Fruit fly (Drosophila melanogaster) whole organism, embryonic: ENCODE results near the gene att-ORFB.

Source experiments
- Atf6 ChIP-seq: fragments of 200-800 bp; sonication (Bioruptor generic); IDR thresholded peaks from 2 replicates; pipeline ENCODE4 v1.3.6; 2022; ENCODE audit warnings: missing biosample characterization, missing genetic modification characterization
- CG1024 ChIP-seq: fragments of 200-800 bp; sonication (Bioruptor generic); IDR thresholded peaks from 2 replicates; pipeline ENCODE4 v1.3.6; 2022; ENCODE audit warnings: missing biosample characterization, missing genetic modification characterization
- CG10267 ChIP-seq: fragments of 200-800 bp; sonication (Bioruptor generic); optimal IDR thresholded peaks from 2 replicates; lab custom pipeline; 2018; ENCODE audit warnings: missing biosample characterization, mild to moderate bottlenecking, missing genetic modification characterization, moderate library complexity
- CG12155 ChIP-seq: fragments of 200-800 bp; sonication (Bioruptor generic); optimal IDR thresholded peaks from 3 replicates; lab custom pipeline; 2016; ENCODE audit warnings: missing biosample characterization, missing genetic modification characterization
- CG14860 ChIP-seq: fragments of 200-800 bp; sonication (Bioruptor generic); IDR thresholded peaks from 3 replicates; pipeline ENCODE4 v1.3.6; 2022; ENCODE audit warnings: missing biosample characterization, missing genetic modification characterization; ENCODE audit not compliant: partially characterized antibody
- CG15601 ChIP-seq: fragments of 200-800 bp; sonication (Bioruptor generic); optimal IDR thresholded peaks from 3 replicates; lab custom pipeline; 2019; ENCODE audit warnings: missing biosample characterization, mild to moderate bottlenecking, missing genetic modification characterization, moderate library complexity
- CG17186 ChIP-seq: fragments of 200-800 bp; sonication (Bioruptor generic); optimal IDR thresholded peaks from 3 replicates; lab custom pipeline; 2017; ENCODE audit warnings: missing biosample characterization, missing genetic modification reagents, missing genetic modification characterization
- CG17829 ChIP-seq: fragments of 200-800 bp; optimal IDR thresholded peaks from 2 replicates; lab custom pipeline; 2019; ENCODE audit warnings: missing biosample characterization, mild to moderate bottlenecking, missing genetic modification characterization, moderate library complexity
- CG18262 ChIP-seq: fragments of 200-800 bp; optimal IDR thresholded peaks from 3 replicates; lab custom pipeline; 2019; ENCODE audit warnings: missing biosample characterization, mild to moderate bottlenecking, missing genetic modification characterization, moderate library complexity
- CG30020 ChIP-seq: fragments of 200-800 bp; optimal IDR thresholded peaks from 2 replicates; lab custom pipeline; 2019; ENCODE audit warnings: missing biosample characterization, mild to moderate bottlenecking, missing genetic modification characterization, moderate library complexity
- CG32532 ChIP-seq: fragments of 200-800 bp; sonication (Bioruptor generic); IDR thresholded peaks from 2 replicates; pipeline ENCODE4 v1.3.6; 2022; ENCODE audit warnings: missing biosample characterization, missing genetic modification characterization
- CG34422 ChIP-seq: fragments of 200-800 bp; sonication (Bioruptor generic); IDR thresholded peaks from 3 replicates; pipeline ENCODE4 v1.3.6; 2022; ENCODE audit warnings: missing biosample characterization, missing genetic modification characterization
- CG5953 ChIP-seq: fragments of 200-800 bp; sonication (Bioruptor generic); IDR thresholded peaks from 2 replicates; pipeline ENCODE4 v1.3.6; 2022; ENCODE audit warnings: missing biosample characterization, missing genetic modification characterization
- CG6689 ChIP-seq: fragments of 200-800 bp; sonication (Bioruptor generic); IDR thresholded peaks from 2 replicates; pipeline ENCODE4 v1.3.6; 2022; ENCODE audit warnings: missing biosample characterization, missing genetic modification characterization
- CG8924 ChIP-seq: fragments of 200-800 bp; optimal IDR thresholded peaks from 3 replicates; lab custom pipeline; 2019; ENCODE audit warnings: missing biosample characterization, mild to moderate bottlenecking, missing genetic modification characterization, moderate library complexity
- D ChIP-seq, 2 experiments: fragments of 200-800 bp in 1 of 2; fragments of >200 bp in 1 of 2; sonication (Bioruptor generic) in 1 of 2; optimal IDR thresholded peaks; 2 replicates in 1 of 2; 3 replicates in 1 of 2; lab custom pipeline; 2017; ENCODE audit warnings: mild to moderate bottlenecking in 1 of 2, missing biosample characterization in 1 of 2, missing genetic modification characterization in 1 of 2, missing genetic modification reagents in 1 of 2
- Ets65A ChIP-seq: fragments of 200-800 bp; sonication (Bioruptor generic); peaks from one replicate; lab custom pipeline; 2016; ENCODE audit warnings: missing biosample characterization, missing genetic modification characterization
- HLH54F ChIP-seq: fragments of 200-800 bp; sonication (Bioruptor generic); optimal IDR thresholded peaks from 3 replicates; lab custom pipeline; 2016; ENCODE audit warnings: missing biosample characterization, missing genetic modification characterization
- HLHmδ ChIP-seq: fragments of 200-800 bp; sonication (Bioruptor generic); optimal IDR thresholded peaks from 2 replicates; lab custom pipeline; 2018; ENCODE audit warnings: missing biosample characterization, mild to moderate bottlenecking, missing genetic modification characterization, moderate library complexity
- Hsf ChIP-seq: fragments of 200-800 bp; sonication (Bioruptor generic); optimal IDR thresholded peaks from 3 replicates; lab custom pipeline; 2016; ENCODE audit warnings: missing biosample characterization, missing genetic modification characterization
- MBD-R2 ChIP-seq: fragments of 200-800 bp; sonication (Bioruptor generic); IDR thresholded peaks from 2 replicates; pipeline ENCODE4 v1.3.6; 2022; ENCODE audit warnings: missing biosample characterization, missing genetic modification characterization
- Med ChIP-seq: fragments of 200-800 bp; sonication (Bioruptor generic); peaks from one replicate; lab custom pipeline; 2016; ENCODE audit warnings: missing biosample characterization, missing genetic modification characterization, mild to moderate bottlenecking, inconsistent platforms, moderate library complexity
- Nf-YC ChIP-seq: fragments of 200-800 bp; optimal IDR thresholded peaks from 3 replicates; lab custom pipeline; 2019; ENCODE audit warnings: missing biosample characterization, mild to moderate bottlenecking, missing genetic modification characterization, moderate library complexity
- Scr ChIP-seq: fragments of 200-800 bp; sonication (Bioruptor generic); IDR thresholded peaks from 2 replicates; pipeline ENCODE4 v1.3.6; 2022; ENCODE audit warnings: missing biosample characterization, missing genetic modification characterization; ENCODE audit not compliant: partially characterized antibody
- Side ChIP-seq: fragments of 200-800 bp; sonication (Bioruptor generic); optimal IDR thresholded peaks from 2 replicates; lab custom pipeline; 2016; ENCODE audit warnings: missing biosample characterization, missing genetic modification characterization
- Six4 ChIP-seq: fragments of 200-800 bp; sonication (Bioruptor generic); optimal IDR thresholded peaks from 2 replicates; lab custom pipeline; 2016; ENCODE audit warnings: missing biosample characterization, missing genetic modification characterization
- Spps ChIP-seq: fragments of 200-800 bp; sonication (Bioruptor generic); optimal IDR thresholded peaks from 2 replicates; lab custom pipeline; 2018; ENCODE audit warnings: missing biosample characterization, mild to moderate bottlenecking, missing genetic modification characterization
- YL-1 ChIP-seq: fragments of 200-800 bp; sonication (Bioruptor generic); optimal IDR thresholded peaks from 3 replicates; lab custom pipeline; 2017; ENCODE audit warnings: missing biosample characterization, mild to moderate bottlenecking, missing genetic modification characterization
- chn ChIP-seq: fragments of 200-800 bp; sonication (Bioruptor generic); optimal IDR thresholded peaks from 2 replicates; lab custom pipeline; 2016; ENCODE audit warnings: missing biosample characterization, missing genetic modification characterization
- crp ChIP-seq, 2 experiments: fragments of 200-800 bp; sonication (Bioruptor generic); optimal IDR thresholded peaks; 2 replicates in 1 of 2; 3 replicates in 1 of 2; lab custom pipeline; 2017; ENCODE audit warnings: missing biosample characterization in 2 of 2, missing genetic modification characterization in 2 of 2, mild to moderate bottlenecking in 1 of 2, moderate library complexity in 1 of 2
- danr ChIP-seq: fragments of 200-800 bp; sonication (Bioruptor generic); IDR thresholded peaks from 2 replicates; pipeline ENCODE4 v1.3.6; 2022; ENCODE audit warnings: missing biosample characterization, missing genetic modification characterization
- dpn ChIP-seq, 2 experiments: fragments of 200-800 bp; sonication (Bioruptor generic); optimal IDR thresholded peaks; 3 replicates each; lab custom pipeline; 2016; ENCODE audit warnings: missing biosample characterization in 2 of 2, missing genetic modification characterization in 2 of 2
- ftz-f1 ChIP-seq: fragments of 200-800 bp; sonication (Bioruptor generic); optimal IDR thresholded peaks from 2 replicates; lab custom pipeline; 2016; ENCODE audit warnings: missing biosample characterization, missing genetic modification characterization
- fu2 ChIP-seq: fragments of 200-800 bp; sonication (Bioruptor generic); optimal IDR thresholded peaks from 2 replicates; lab custom pipeline; 2016; ENCODE audit warnings: missing biosample characterization, missing genetic modification characterization
- gfzf ChIP-seq: fragments of 200-800 bp; sonication (Bioruptor generic); optimal IDR thresholded peaks from 2 replicates; lab custom pipeline; 2016; ENCODE audit warnings: missing biosample characterization, mild to moderate bottlenecking, missing genetic modification characterization, moderate library complexity
- ham ChIP-seq: fragments of 200-800 bp; sonication (Bioruptor generic); IDR thresholded peaks from 2 replicates; pipeline ENCODE4 v1.3.6; 2022; ENCODE audit warnings: missing biosample characterization, missing genetic modification characterization
- mirr ChIP-seq: fragments of 200-800 bp; sonication (Bioruptor generic); optimal IDR thresholded peaks from 3 replicates; lab custom pipeline; 2018; ENCODE audit warnings: missing biosample characterization, mild to moderate bottlenecking, missing genetic modification characterization
- phol ChIP-seq: fragments of 200-800 bp; sonication (Bioruptor generic); optimal IDR thresholded peaks from 3 replicates; lab custom pipeline; 2018; ENCODE audit warnings: missing biosample characterization, mild to moderate bottlenecking, missing genetic modification characterization, moderate library complexity
- prd ChIP-seq, 3 experiments: fragments of >200 bp in 2 of 3; fragments of 200-800 bp in 1 of 3; sonication (Bioruptor generic) in 1 of 3; optimal IDR thresholded peaks in 2 of 3; IDR thresholded peaks in 1 of 3; 2 replicates in 2 of 3; 3 replicates in 1 of 3; pipeline versions ENCODE4 v1.3.6 to Lab custom; 2017 to 2022; ENCODE audit warnings: missing biosample characterization in 1 of 3, missing genetic modification characterization in 1 of 3
- pzg ChIP-seq: fragments of 200-800 bp; sonication (Bioruptor generic); optimal IDR thresholded peaks from 3 replicates; lab custom pipeline; 2018; ENCODE audit warnings: missing biosample characterization, mild to moderate bottlenecking, missing genetic modification characterization, moderate library complexity
- schlank ChIP-seq: fragments of 200-800 bp; sonication (Bioruptor generic); optimal IDR thresholded peaks from 2 replicates; lab custom pipeline; 2018; ENCODE audit warnings: missing biosample characterization, mild to moderate bottlenecking, missing genetic modification characterization
- sens-2 ChIP-seq: fragments of 200-800 bp; sonication (Bioruptor generic); IDR thresholded peaks from 2 replicates; pipeline ENCODE4 v1.3.6; 2022; ENCODE audit warnings: missing biosample characterization, missing genetic modification characterization
- sisA ChIP-seq: fragments of 200-800 bp; sonication (Bioruptor generic); IDR thresholded peaks from 2 replicates; pipeline ENCODE4 v1.3.6; 2022; ENCODE audit warnings: missing biosample characterization, missing genetic modification characterization
- sug ChIP-seq: fragments of 200-800 bp; optimal IDR thresholded peaks from 2 replicates; lab custom pipeline; 2019; ENCODE audit warnings: missing biosample characterization, mild to moderate bottlenecking, missing genetic modification characterization, moderate library complexity
- tx ChIP-seq: fragments of 200-800 bp; sonication (Bioruptor generic); optimal IDR thresholded peaks from 2 replicates; lab custom pipeline; 2016; ENCODE audit warnings: missing biosample characterization, missing genetic modification characterization
- vvl ChIP-seq: fragments of 200-800 bp; sonication (Bioruptor generic); IDR thresholded peaks from 2 replicates; pipeline ENCODE4 v1.3.6; 2022; ENCODE audit warnings: missing biosample characterization, missing genetic modification characterization
- zfh2 ChIP-seq: fragments of 200-800 bp; sonication (Bioruptor generic); optimal IDR thresholded peaks from 2 replicates; lab custom pipeline; 2016; ENCODE audit warnings: missing biosample characterization, missing genetic modification characterization

The att-ORFB gene

DNA sequence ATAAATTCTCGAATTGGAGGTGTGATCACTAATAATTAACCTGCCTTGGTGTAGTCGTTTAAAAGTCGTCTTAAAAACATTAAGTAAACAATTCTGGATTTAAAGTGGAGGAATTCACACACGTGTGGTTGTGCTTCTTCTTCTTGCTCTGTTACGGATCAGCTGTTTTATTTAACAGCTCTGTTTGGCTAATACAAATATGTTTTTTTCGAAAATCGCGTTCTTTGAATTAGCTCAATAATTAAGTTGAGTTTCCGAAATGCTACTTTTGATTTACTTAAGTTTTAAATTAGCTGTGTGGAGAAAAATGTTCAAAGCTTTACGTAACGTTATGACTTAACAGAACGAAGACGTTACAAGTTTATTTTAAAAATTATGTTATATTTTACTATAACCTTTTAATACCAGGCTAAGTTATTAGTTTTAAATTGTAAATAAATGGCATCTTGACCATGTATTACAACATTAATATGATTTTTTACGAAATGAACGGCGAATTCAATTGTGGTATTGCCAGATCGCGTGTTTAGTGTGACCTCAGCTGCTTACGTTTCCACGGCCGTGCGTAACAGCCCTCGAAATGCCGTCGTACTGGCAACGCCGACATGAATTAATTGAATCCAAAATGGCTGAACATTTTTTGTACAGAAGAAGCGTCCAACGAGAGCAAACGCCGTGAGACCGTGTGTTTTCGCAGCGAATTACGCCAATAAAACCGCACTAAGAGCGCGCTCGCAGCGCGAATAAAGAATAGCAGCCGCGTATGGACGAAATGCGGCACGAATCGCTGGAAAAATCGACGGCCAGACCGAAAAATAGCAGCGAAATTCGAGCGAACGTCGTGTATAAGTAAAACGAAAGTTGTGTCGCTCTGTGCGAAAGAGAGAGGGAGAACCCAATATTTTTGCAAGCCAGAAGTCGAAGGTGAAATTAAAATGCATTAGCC is 38.6 kb upstream of the att-ORFB start, which contains the start of the genes Pus1 and bon (continued):
- peak; percentile 87 for TF ChIP-seq pzg (GFP tag; lab: Kevin White, UChicago)
- TF ChIP-seq sens-2 (GFP tag; lab: Robert Waterston, UW): no peak
- TF ChIP-seq Side (GFP tag; lab: Kevin White, UChicago): peak; percentile 41
- TF ChIP-seq YL-1 (GFP tag; lab: Kevin White, UChicago): peak; percentile 88
- peak; percentile 5 for TF ChIP-seq chn (GFP tag; lab: Kevin White, UChicago)
- TF ChIP-seq phol (tag; lab: Kevin White, UChicago): peak; percentile 99
- 0 out of 2 replicates have a peak, but pooled peaks have one; percentile 26 for TF ChIP-seq CG5953
- peak; percentile 37 for TF ChIP-seq HLHmδ (GFP tag; lab: Kevin White, UChicago)
- TF ChIP-seq CG32532 (GFP tag; lab: Robert Waterston, UW): peak; percentile 37; the same call in 1 of the 2 replicates
- TF ChIP-seq Nf-YC (tag; lab: Kevin White, UChicago): peak; percentile 42
- no peak for TF ChIP-seq Spps (tag; lab: Kevin White, UChicago)
- peak; percentile 17 for TF ChIP-seq zfh2 (GFP tag; lab: Kevin White, UChicago)
- TF ChIP-seq crp (GFP tag; optimal IDR thresholded peaks at IDR 0.05; lab: Kevin White, UChicago): peak; percentile 18 to 86
- TF ChIP-seq CG14860 (GFP tag; lab: Robert Waterston, UW): 0 out of 3 replicates have a peak, but pooled peaks have one; percentile 7
- TF ChIP-seq fu2 (GFP tag; lab: Kevin White, UChicago): peak; percentile 25
- TF ChIP-seq CG6689: no peak
- TF ChIP-seq CG17186: peak; percentile 64
- TF ChIP-seq Ets65A (GFP tag; lab: Kevin White, UChicago): peak; percentile 51
- TF ChIP-seq Hsf (GFP tag; lab: Kevin White, UChicago): peak; percentile 43
- no peak for TF ChIP-seq schlank
- TF ChIP-seq mirr (GFP tag; lab: Kevin White, UChicago): no peak
- peak; percentile 21 for TF ChIP-seq CG18262
- TF ChIP-seq MBD-R2: 0 out of 2 replicates have a peak, but pooled peaks have one; percentile 34
- peak; percentile 14 for TF ChIP-seq CG15601 (tag; lab: Kevin White, UChicago)
- peak; percentile 60 for TF ChIP-seq gfzf
- TF ChIP-seq HLH54F: peak; percentile 30
- peak; percentile 87 for TF ChIP-seq vvl (GFP tag; lab: Robert Waterston, UW)
- peak; percentile 85 for TF ChIP-seq ftz-f1 (GFP tag; lab: Kevin White, UChicago)
- TF ChIP-seq CG17829 (tag; lab: Kevin White, UChicago): peak; percentile 8
- peak; percentile 39 for TF ChIP-seq Scr (GFP tag; lab: Robert Waterston, UW)
- 0 out of 2 replicates have a peak, but pooled peaks have one; percentile 10 for TF ChIP-seq Atf6 (GFP tag; lab: Robert Waterston, UW)
- TF ChIP-seq CG12155: peak; percentile 52
- peak; percentile 47 for TF ChIP-seq sug (tag; lab: Kevin White, UChicago)
- no peak for TF ChIP-seq ham (GFP tag; lab: Robert Waterston, UW)
- TF ChIP-seq CG10267 (tag; lab: Kevin White, UChicago): peak; percentile 40
- peak; percentile 87 for TF ChIP-seq Med
- TF ChIP-seq D (optimal IDR thresholded peaks at IDR 0.05; lab: Kevin White, UChicago): no peak
- TF ChIP-seq D (GFP tag; optimal IDR thresholded peaks at IDR 0.05; lab: Kevin White, UChicago): no peak
- peak; percentile 5 to 34 for TF ChIP-seq dpn (GFP tag; optimal IDR thresholded peaks at IDR 0.05; lab: Kevin White, UChicago)
- TF ChIP-seq danr: no peak
- TF ChIP-seq sisA (GFP tag; lab: Robert Waterston, UW): peak; percentile 42; the same call in 1 of the 2 replicates
- TF ChIP-seq CG1024 (GFP tag; lab: Robert Waterston, UW): no peak
- TF ChIP-seq prd (optimal IDR thresholded peaks at IDR 0.05; lab: Kevin White, UChicago): no peak
- peak; percentile 12; the same call in 1 of the 3 replicates for TF ChIP-seq prd (GFP tag; IDR thresholded peaks at IDR 0.05; lab: Robert Waterston, UW)
- peak; percentile 33 for TF ChIP-seq tx
- peak; percentile 1 for TF ChIP-seq Six4 (GFP tag; lab: Kevin White, UChicago)
- peak; percentile 36 for TF ChIP-seq CG8924 (tag; lab: Kevin White, UChicago)
- TF ChIP-seq CG34422: peak; percentile 72; the same call in 2 of the 3 replicates
- peak; percentile 43 for TF ChIP-seq CG30020 (tag; lab: Kevin White, UChicago)
